Fruit fly (Drosophila melanogaster): ENCODE measurements around the gene CG7888.

The CG7888 gene

dm6 chr3L:11097982-11098663 lies 44.3 kb downstream of the CG7888 start, which contains the start of the genes Irbp18 and APP-BP1 (continued):
- TF ChIP-seq Myc (optimal IDR thresholded peaks at IDR 0.05) (peak; percentile 47), N (GFP tag; optimal IDR thresholded peaks at IDR 0.05) (no peak), Dfd (GFP tag; optimal IDR thresholded peaks at IDR 0.05) (no peak), dmrt93B (GFP tag; optimal IDR thresholded peaks at IDR 0.05) (peak; percentile 86)

- TF ChIP-seq sv (GFP tag; optimal IDR thresholded peaks at IDR 0.05), result no peak
- no peak for TF ChIP-seq CG9705 (GFP tag; optimal IDR thresholded peaks at IDR 0.05)
Measured at dm6 chr3L:11101598-11101997, 47.8 kb downstream of the CG7888 start, which contains the start of gene Elo68beta. Gene Elo68beta, minus strand, starts transcription at chr3L:11101698.

dm6 chr3L:11102930-11103329 lies 49.1 kb downstream of the CG7888 start, which contains the start of gene Elo68alpha:
Gene Elo68alpha, minus strand, starts transcription at chr3L:11103030.
- no peak for TF ChIP-seq GATAd (GFP tag; optimal IDR thresholded peaks at IDR 0.05)

dm6 chr3L:11103773-11104172 lies 49.9 kb downstream of the CG7888 start, which contains the start of gene CG32071:
Gene CG32071, minus strand, starts transcription at chr3L:11103873.
- TF ChIP-seq Rel (GFP tag; optimal IDR thresholded peaks at IDR 0.05) (no peak), Rel (tag; optimal IDR thresholded peaks at IDR 0.05) (no peak), GATAd (GFP tag; optimal IDR thresholded peaks at IDR 0.05) (no peak), Vsx2 (GFP tag; optimal IDR thresholded peaks at IDR 0.05; ENCODE audit: partially characterized antibody) (no peak), usp (GFP tag; optimal IDR thresholded peaks at IDR 0.05) (no peak), Dif (GFP tag; optimal IDR thresholded peaks at IDR 0.05; ENCODE audit: partially characterized antibody) (no peak), brk (GFP tag; optimal IDR thresholded peaks at IDR 0.05) (no peak), Hr83 (GFP tag; optimal IDR thresholded peaks at IDR 0.05; ENCODE audit: poor library complexity, severe bottlenecking) (no peak), OdsH (GFP tag; optimal IDR thresholded peaks at IDR 0.05) (no peak), CG9705 (GFP tag; optimal IDR thresholded peaks at IDR 0.05) (no peak), sv (GFP tag; optimal IDR thresholded peaks at IDR 0.05) (no peak), woc (GFP tag; optimal IDR thresholded peaks at IDR 0.05) (no peak), Mio (GFP tag; optimal IDR thresholded peaks at IDR 0.05) (no peak), jim (GFP tag; optimal IDR thresholded peaks at IDR 0.05) (no peak), Dfd (GFP tag; optimal IDR thresholded peaks at IDR 0.05) (no peak), dsf (GFP tag; optimal IDR thresholded peaks at IDR 0.05; ENCODE audit: borderline replicate concordance) (no peak), Hnf4 (GFP tag; optimal IDR thresholded peaks at IDR 0.05) (no peak), Myc (optimal IDR thresholded peaks at IDR 0.05) (no peak), Sp1 (GFP tag; optimal IDR thresholded peaks at IDR 0.05) (no peak), h (GFP tag; optimal IDR thresholded peaks at IDR 0.05) (no peak), CrebA (GFP tag; optimal IDR thresholded peaks at IDR 0.05; ENCODE audit: borderline replicate concordance) (no peak)

- TF ChIP-seq jim (GFP tag; optimal IDR thresholded peaks at IDR 0.05) (no peak), Abd-B (GFP tag; optimal IDR thresholded peaks at IDR 0.05) (no peak), Jra (GFP tag; optimal IDR thresholded peaks at IDR 0.05) (no peak), Hnf4 (GFP tag; optimal IDR thresholded peaks at IDR 0.05) (no peak), pan (optimal IDR thresholded peaks at IDR 0.05) (no peak), ey (GFP tag; optimal IDR thresholded peaks at IDR 0.05) (no peak), fru (GFP tag; optimal IDR thresholded peaks at IDR 0.05) (no peak), h (GFP tag; optimal IDR thresholded peaks at IDR 0.05) (no peak), foxo (GFP tag; optimal IDR thresholded peaks at IDR 0.05) (no peak), CG32264 (GFP tag; optimal IDR thresholded peaks at IDR 0.05) (no peak), dl (GFP tag; optimal IDR thresholded peaks at IDR 0.05; ENCODE audit: insufficient read depth in 1 of 2, partially characterized antibody in 2 of 2) (no peak), Dif (GFP tag; optimal IDR thresholded peaks at IDR 0.05; ENCODE audit: partially characterized antibody) (no peak), Mio (GFP tag; optimal IDR thresholded peaks at IDR 0.05) (no peak), psq (GFP tag; optimal IDR thresholded peaks at IDR 0.05) (no peak), N (GFP tag; optimal IDR thresholded peaks at IDR 0.05) (no peak), lola (GFP tag; optimal IDR thresholded peaks at IDR 0.05) (no peak), OdsH (GFP tag; optimal IDR thresholded peaks at IDR 0.05) (no peak)
Measured at dm6 chr3L:11107432-11107831, 53.6 kb downstream of the CG7888 start, which contains the start of gene CG32073. Gene CG32073, minus strand, starts transcription at chr3L:11107582.

All from whole organism, wandering third instar larva.